Fruit fly (Drosophila melanogaster): Measurements from ENCODE around the gene CG42371.
A peak's percentile ranks its signal among the peaks of the same experiment; 100 is the strongest.

The CG42371 gene

dm6 chr2L:2175930-2176643 is 41.0 kb downstream of the CG42371 start (continued):
- no peak for TF ChIP-seq tin (GFP tag; optimal IDR thresholded peaks at IDR 0.05)
- TF ChIP-seq ap (GFP tag; IDR thresholded peaks at IDR 0.05), result no peak
- TF ChIP-seq Bdp1 (GFP tag; optimal IDR thresholded peaks at IDR 0.05), result no peak
- no peak for TF ChIP-seq ato (GFP tag; IDR thresholded peaks at IDR 0.05; ENCODE audit: partially characterized antibody)
- TF ChIP-seq ken (GFP tag; IDR thresholded peaks at IDR 0.05), result no peak
- no peak for TF ChIP-seq B-H1 (GFP tag; IDR thresholded peaks at IDR 0.05)
- no peak for TF ChIP-seq hkb (optimal IDR thresholded peaks at IDR 0.05)
- no peak for TF ChIP-seq hkb (GFP tag; IDR thresholded peaks at IDR 0.05)
- TF ChIP-seq kni (GFP tag; optimal IDR thresholded peaks at IDR 0.05), result no peak
- TF ChIP-seq CG1603 (tag; optimal IDR thresholded peaks at IDR 0.05), result no peak
- TF ChIP-seq cato (GFP tag; optimal IDR thresholded peaks at IDR 0.05; ENCODE audit: borderline replicate concordance), result no peak
- no peak for TF ChIP-seq CG12942 (GFP tag; optimal IDR thresholded peaks at IDR 0.05)
- TF ChIP-seq Usf (GFP tag; optimal IDR thresholded peaks at IDR 0.05), result peak; percentile 44
- no peak for TF ChIP-seq E2f1 (GFP tag; IDR thresholded peaks at IDR 0.05)
- TF ChIP-seq HHEX (GFP tag; optimal IDR thresholded peaks at IDR 0.05), result peak; percentile 40
- no peak for TF ChIP-seq CG6791 (GFP tag; IDR thresholded peaks at IDR 0.05; ENCODE audit: partially characterized antibody)
- TF ChIP-seq Poxn (GFP tag; IDR thresholded peaks at IDR 0.05), result no peak
- TF ChIP-seq dati (GFP tag; IDR thresholded peaks at IDR 0.05), result no peak
- no peak for TF ChIP-seq CG17385 (GFP tag; optimal IDR thresholded peaks at IDR 0.05)
- no peak for TF ChIP-seq CG13287 (GFP tag; IDR thresholded peaks at IDR 0.05; ENCODE audit: partially characterized antibody)
- no peak for TF ChIP-seq CG7963 (GFP tag; IDR thresholded peaks at IDR 0.05; ENCODE audit: partially characterized antibody)
- TF ChIP-seq hbn (GFP tag; IDR thresholded peaks at IDR 0.05; ENCODE audit: partially characterized antibody), result no peak
- TF ChIP-seq H2.0 (GFP tag; IDR thresholded peaks at IDR 0.05), result no peak; the same call in 1 of the 2 replicates
- peak; percentile 37 for TF ChIP-seq zfh2 (GFP tag; optimal IDR thresholded peaks at IDR 0.05)
- TF ChIP-seq az2 (GFP tag; optimal IDR thresholded peaks at IDR 0.05), result no peak
- TF ChIP-seq sna (GFP tag; IDR thresholded peaks at IDR 0.05; ENCODE audit: partially characterized antibody), result no peak
- TF ChIP-seq sd (tag; optimal IDR thresholded peaks at IDR 0.05), result no peak
- no peak for TF ChIP-seq abd-A (tag; optimal IDR thresholded peaks at IDR 0.05)
- TF ChIP-seq CG15479 (GFP tag; optimal IDR thresholded peaks at IDR 0.05), result no peak
- no peak for TF ChIP-seq MBD-R2 (GFP tag; IDR thresholded peaks at IDR 0.05)
- TF ChIP-seq CG6254 (GFP tag; optimal IDR thresholded peaks at IDR 0.05), result no peak
- 0 out of 3 replicates have a peak, but pooled peaks have one; percentile 8 for TF ChIP-seq so (GFP tag; IDR thresholded peaks at IDR 0.05)
- TF ChIP-seq YL-1 (GFP tag; optimal IDR thresholded peaks at IDR 0.05), result no peak
- no peak for TF ChIP-seq ham (GFP tag; IDR thresholded peaks at IDR 0.05)
- TF ChIP-seq CG15269 (tag; optimal IDR thresholded peaks at IDR 0.05), result peak; percentile 77
- no peak for TF ChIP-seq CG33557 (GFP tag; optimal IDR thresholded peaks at IDR 0.05)
- peak; percentile 35 for TF ChIP-seq scrt (GFP tag; optimal IDR thresholded peaks at IDR 0.05)
- peak; percentile 68 for TF ChIP-seq lab (GFP tag; optimal IDR thresholded peaks at IDR 0.05)
- peak; percentile 71 for TF ChIP-seq Fer1 (GFP tag; optimal IDR thresholded peaks at IDR 0.05)
- TF ChIP-seq C15 (GFP tag; IDR thresholded peaks at IDR 0.05), result no peak
- TF ChIP-seq CG31441 (GFP tag; IDR thresholded peaks at IDR 0.05), result peak; percentile 58
- TF ChIP-seq CG9797 (GFP tag; optimal IDR thresholded peaks at IDR 0.05), result no peak
- TF ChIP-seq CG16863 (GFP tag; optimal IDR thresholded peaks at IDR 0.05), result no peak
- no peak for TF ChIP-seq gfzf (GFP tag; optimal IDR thresholded peaks at IDR 0.05)
- no peak for TF ChIP-seq CG11398 (GFP tag; optimal IDR thresholded peaks at IDR 0.05)
- TF ChIP-seq CG3407 (GFP tag; optimal IDR thresholded peaks at IDR 0.05), result no peak
- peak; percentile 70 for TF ChIP-seq CG11504 (tag; optimal IDR thresholded peaks at IDR 0.05)
- no peak for TF ChIP-seq CG8359 (GFP tag; optimal IDR thresholded peaks at IDR 0.05; ENCODE audit: borderline replicate concordance)
- 0 out of 3 replicates have a peak, but pooled peaks have one; percentile 13 for TF ChIP-seq CG11560 (tag; IDR thresholded peaks at IDR 0.05)

Data from whole organism, embryonic.